Worm (Caenorhabditis elegans): Measurements from ENCODE around the gene mak-2.

Gene mak-2

ce11 chrIV:917640-918039 lies 32.5 kb downstream of the mak-2 start (continued):
- TF ChIP-seq egrh-3 (GFP tag; IDR thresholded peaks at IDR 0.05) (no peak), mxl-1 (tag; optimal IDR thresholded peaks at IDR 0.05) (no peak), pbrm-1 (GFP tag; IDR thresholded peaks at IDR 0.05) (no peak), Y53F4B.3 (GFP tag; IDR thresholded peaks at IDR 0.05) (no peak), lin-26 (GFP tag; IDR thresholded peaks at IDR 0.05) (no peak)

ce11 chrIV:919690-920089 lies 34.5 kb downstream of the mak-2 start, which contains the start of gene F58H7.5:
TSS of gene F58H7.5 (plus strand) at chrIV:919990.
- no peak for TF ChIP-seq madf-3 (GFP tag; IDR thresholded peaks at IDR 0.05)
- TF ChIP-seq ets-4 (GFP tag; optimal IDR thresholded peaks at IDR 0.05) = no peak
- TF ChIP-seq unc-62 (GFP tag; optimal IDR thresholded peaks at IDR 0.05) = no peak
- no peak for TF ChIP-seq lir-1 (GFP tag; conservative IDR thresholded peaks at IDR 0.05)
- no peak for TF ChIP-seq F23B12.7 (tag; optimal IDR thresholded peaks at IDR 0.05; ENCODE audit: insufficient read depth)
- TF ChIP-seq mxl-1 (tag; optimal IDR thresholded peaks at IDR 0.05) = no peak
- no peak for TF ChIP-seq hrde-1 (tag; optimal IDR thresholded peaks at IDR 0.05; ENCODE audit: borderline replicate concordance)
- no peak for TF ChIP-seq unc-130 (GFP tag; optimal IDR thresholded peaks at IDR 0.05)

ce11 chrIV:924323-924932 lies 39.3 kb downstream of the mak-2 start, which contains the start of gene lgc-30:
TSS of gene lgc-30 (plus strand) at chrIV:924882.
- no peak for TF ChIP-seq zfh-2 (GFP tag; conservative IDR thresholded peaks at IDR 0.05)
- TF ChIP-seq lin-40 (tag; optimal IDR thresholded peaks at IDR 0.05) = no peak
- TF ChIP-seq ama-1 (optimal IDR thresholded peaks at IDR 0.05) = no peak
- no peak for TF ChIP-seq ama-1 (GFP tag; optimal IDR thresholded peaks at IDR 0.05)
- TF ChIP-seq Y53G8AR.9 (GFP tag; conservative IDR thresholded peaks at IDR 0.05) = no peak
- TF ChIP-seq akir-1 (GFP tag; optimal IDR thresholded peaks at IDR 0.05) = no peak

DNA sequence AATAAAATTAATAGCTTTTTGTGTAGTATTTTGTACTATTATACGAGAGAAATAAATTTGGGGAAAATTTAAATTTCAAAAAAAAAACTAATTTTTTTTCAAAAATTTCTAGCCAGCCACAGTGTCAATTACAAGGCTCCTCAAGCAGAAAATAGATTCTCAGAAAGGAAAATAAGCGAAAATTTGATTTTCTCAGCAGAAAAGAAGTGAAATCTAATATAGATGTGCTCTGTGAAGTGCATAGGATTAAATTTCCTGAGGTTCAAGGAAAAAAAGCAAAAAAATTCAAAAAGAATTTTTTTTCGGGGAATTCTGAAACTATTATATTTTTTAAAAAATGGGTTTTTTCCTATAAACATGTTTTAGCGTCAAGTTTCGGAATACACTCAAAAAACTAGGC lies 42.4 kb downstream of the mak-2 start:
- TF ChIP-seq attf-6 (GFP tag; IDR thresholded peaks at IDR 0.05) (no peak), bed-1 (GFP tag; IDR thresholded peaks at IDR 0.05) (no peak), F57C9.4 (tag; optimal IDR thresholded peaks at IDR 0.05) (no peak), ekl-4 (GFP tag; IDR thresholded peaks at IDR 0.05) (no peak), mcd-1 (GFP tag; IDR thresholded peaks at IDR 0.05) (no peak), unc-130 (GFP tag; optimal IDR thresholded peaks at IDR 0.05) (no peak), hrde-1 (tag; optimal IDR thresholded peaks at IDR 0.05; ENCODE audit: borderline replicate concordance) (no peak), F57A8.1 (GFP tag; optimal IDR thresholded peaks at IDR 0.05) (no peak), snpc-1.1 (tag; optimal IDR thresholded peaks at IDR 0.05; ENCODE audit: insufficient read depth) (no peak), Y53F4B.3 (GFP tag; IDR thresholded peaks at IDR 0.05) (no peak), T26A5.8 (tag; optimal IDR thresholded peaks at IDR 0.05) (no peak), F49E8.2 (tag; optimal IDR thresholded peaks at IDR 0.05; ENCODE audit: insufficient read depth) (no peak)

ce11 chrIV:935725-936124 lies 50.6 kb downstream of the mak-2 start, which contains the start of gene F58H7.1:
TSS of gene F58H7.1 (minus strand) at chrIV:935825.
- peak; percentile 41; the same call in 1 of the 2 replicates for TF ChIP-seq zfh-2 (GFP tag; conservative IDR thresholded peaks at IDR 0.05)
- TF ChIP-seq egl-44 (GFP tag; IDR thresholded peaks at IDR 0.05) = no peak
